Worm (Caenorhabditis elegans) whole organism, young adult: ENCODE data around the gene ZK673.11.
"Not testable (repeated sequence)": the region's sequence is repeated elsewhere in the genome, so short reads cannot be mapped to it uniquely, and the experiment has no call there.

Experiments used
- B0336.3 ChIP-seq: fragments of 200-800 bp; sonication (Bioruptor generic); IDR thresholded peaks from 2 replicates; pipeline ENCODE4 v1.3.6; 2022; ENCODE audit warnings: missing genetic modification characterization, missing compliant biosample characterization
- C17E4.6 ChIP-seq: fragments of 200-800 bp; sonication (Bioruptor generic); IDR thresholded peaks from 2 replicates; pipeline ENCODE4 v1.3.6; 2022; ENCODE audit warnings: missing genetic modification reagents, missing genetic modification characterization, missing compliant biosample characterization
- D2030.7 ChIP-seq: fragments of 200-800 bp; sonication (Bioruptor generic); IDR thresholded peaks from 2 replicates; pipeline ENCODE4 v1.3.6; 2022; ENCODE audit warnings: missing genetic modification reagents, missing genetic modification characterization, missing compliant biosample characterization
- F33H1.4 ChIP-seq: fragments of 200-800 bp; sonication (Bioruptor generic); IDR thresholded peaks from 2 replicates; pipeline ENCODE4 v1.3.6; 2022; ENCODE audit warnings: missing genetic modification reagents, missing genetic modification characterization, missing compliant biosample characterization
- Y53G8AR.9 ChIP-seq: fragments of 200-800 bp; sonication (Bioruptor generic); conservative IDR thresholded peaks from 2 replicates; pipeline ENCODE4 v1.3.6; 2022; ENCODE audit warnings: missing genetic modification reagents, missing genetic modification characterization, missing compliant biosample characterization
- Y56A3A.18 ChIP-seq: fragments of 200-800 bp; sonication (Bioruptor generic); IDR thresholded peaks from 2 replicates; pipeline ENCODE4 v1.3.6; 2022; ENCODE audit warnings: missing genetic modification reagents, missing genetic modification characterization, missing compliant biosample characterization
- ZK185.1 ChIP-seq: sonication (generic microtip); optimal IDR thresholded peaks from 2 replicates; lab custom pipeline; 2016; ENCODE audit warnings: mild to moderate bottlenecking, missing genetic modification characterization, missing compliant biosample characterization; ENCODE audit not compliant: poor library complexity, severe bottlenecking
- atf-7 ChIP-seq: sonication (generic microtip); optimal IDR thresholded peaks from 2 replicates; lab custom pipeline; 2017; ENCODE audit warnings: mild to moderate bottlenecking, missing genetic modification characterization, missing compliant biosample characterization
- athp-1 ChIP-seq: sonication (generic microtip); optimal IDR thresholded peaks from 2 replicates; lab custom pipeline; 2017; ENCODE audit warnings: mild to moderate bottlenecking, missing genetic modification characterization, missing compliant biosample characterization
- attf-6 ChIP-seq: fragments of 200-800 bp; sonication (Bioruptor generic); IDR thresholded peaks from 2 replicates; pipeline ENCODE4 v1.3.6; 2022; ENCODE audit warnings: missing genetic modification reagents, missing genetic modification characterization, missing compliant biosample characterization
- chd-7 ChIP-seq: sonication (generic microtip); optimal IDR thresholded peaks from 2 replicates; lab custom pipeline; 2016; ENCODE audit warnings: mild to moderate bottlenecking, missing genetic modification characterization, moderate library complexity, missing compliant biosample characterization
- egrh-3 ChIP-seq: fragments of 200-800 bp; sonication (Bioruptor generic); IDR thresholded peaks from 2 replicates; pipeline ENCODE4 v1.3.6; 2022; ENCODE audit warnings: missing genetic modification reagents, missing genetic modification characterization, missing compliant biosample characterization
- ets-4 ChIP-seq: fragments of 200-800 bp; sonication (Bioruptor generic); optimal IDR thresholded peaks from 2 replicates; lab custom pipeline; 2018; ENCODE audit warnings: mild to moderate bottlenecking, missing genetic modification characterization, missing compliant biosample characterization
- fkh-3 ChIP-seq: sonication (generic microtip); optimal IDR thresholded peaks from 2 replicates; lab custom pipeline; 2016; ENCODE audit warnings: mild to moderate bottlenecking, missing genetic modification characterization, missing compliant biosample characterization
- gei-17 ChIP-seq: fragments of 200-800 bp; sonication (Bioruptor generic); optimal IDR thresholded peaks from 2 replicates; lab custom pipeline; 2018; ENCODE audit warnings: mild to moderate bottlenecking, missing genetic modification characterization, missing compliant biosample characterization
- him-1 ChIP-seq: sonication (generic microtip); optimal IDR thresholded peaks from 2 replicates; lab custom pipeline; 2016; ENCODE audit warnings: missing genotype, missing genetic modification reagents, missing genetic modification characterization, missing compliant biosample characterization
- hmg-20 ChIP-seq: fragments of 200-800 bp; sonication (Bioruptor generic); IDR thresholded peaks from 2 replicates; pipeline ENCODE4 v1.3.6; 2022; ENCODE audit warnings: missing genetic modification reagents, missing genetic modification characterization, missing compliant biosample characterization
- let-526 ChIP-seq: fragments of 200-800 bp; sonication (Bioruptor generic); IDR thresholded peaks from 2 replicates; pipeline ENCODE4 v1.3.6; 2022; ENCODE audit warnings: missing genetic modification reagents, missing genetic modification characterization, missing compliant biosample characterization
- lin-26 ChIP-seq: fragments of 200-800 bp; sonication (Bioruptor generic); IDR thresholded peaks from 2 replicates; pipeline ENCODE4 v1.3.6; 2022; ENCODE audit warnings: missing genetic modification reagents, missing genetic modification characterization, missing compliant biosample characterization
- lin-35 ChIP-seq, 3 experiments: fragments of 150-350 bp in 2 of 3; sonication (generic microtip) in 1 of 3; optimal IDR thresholded peaks; 2 replicates each; lab custom pipeline; 2014 to 2018; ENCODE audit warnings: missing biosample characterization in 3 of 3, missing genetic modification characterization in 3 of 3, missing genetic modification reagents in 3 of 3
- lin-40 ChIP-seq: sonication (generic microtip); optimal IDR thresholded peaks from 2 replicates; lab custom pipeline; 2016; ENCODE audit warnings: missing genetic modification characterization, mild to moderate bottlenecking, missing compliant biosample characterization, missing genotype, missing genetic modification reagents
- lsl-1 ChIP-seq: fragments of 200-800 bp; sonication (Bioruptor generic); optimal IDR thresholded peaks from 2 replicates; lab custom pipeline; 2018; ENCODE audit warnings: mild to moderate bottlenecking, missing genetic modification characterization, moderate library complexity, missing compliant biosample characterization
- lsy-27 ChIP-seq: sonication (generic microtip); optimal IDR thresholded peaks from 2 replicates; lab custom pipeline; 2017; ENCODE audit warnings: missing genetic modification characterization, mild to moderate bottlenecking, missing compliant biosample characterization, antibody characterized with exemption, missing genotype, borderline replicate concordance; ENCODE audit not compliant: insufficient read depth
- madf-3 ChIP-seq: fragments of 200-800 bp; sonication (Bioruptor generic); IDR thresholded peaks from 2 replicates; pipeline ENCODE4 v1.3.6; 2022; ENCODE audit warnings: missing genetic modification reagents, missing genetic modification characterization, missing compliant biosample characterization
- nhr-120 ChIP-seq: fragments of 200-800 bp; sonication (Bioruptor generic); IDR thresholded peaks from 2 replicates; pipeline ENCODE4 v1.3.6; 2022; ENCODE audit warnings: missing genetic modification characterization, missing compliant biosample characterization
- nhr-80 ChIP-seq: sonication (generic microtip); optimal IDR thresholded peaks from 2 replicates; lab custom pipeline; 2016; ENCODE audit warnings: missing genetic modification characterization, missing compliant biosample characterization
- nhr-90 ChIP-seq: sonication (generic microtip); optimal IDR thresholded peaks from 2 replicates; lab custom pipeline; 2016; ENCODE audit warnings: missing genotype, mild to moderate bottlenecking, missing genetic modification characterization, missing compliant biosample characterization
- tbp1 ChIP-seq: fragments of 200-800 bp; sonication (Bioruptor generic); optimal IDR thresholded peaks from 2 replicates; lab custom pipeline; 2018; ENCODE audit warnings: mild to moderate bottlenecking, missing genetic modification characterization, missing compliant biosample characterization
- tbx-9 ChIP-seq: sonication (generic microtip); optimal IDR thresholded peaks from 2 replicates; lab custom pipeline; 2016; ENCODE audit warnings: borderline replicate concordance, missing genetic modification characterization, inconsistent platforms, missing compliant biosample characterization
- unc-62 ChIP-seq: fragments of 150-350 bp; optimal IDR thresholded peaks from 2 replicates; lab custom pipeline; 2014; ENCODE audit warnings: missing biosample characterization, missing genetic modification reagents, missing genetic modification characterization
- xnd-1 ChIP-seq: sonication (generic microtip); optimal IDR thresholded peaks from 2 replicates; lab custom pipeline; 2016; ENCODE audit warnings: missing genotype, missing genetic modification reagents, missing genetic modification characterization, missing compliant biosample characterization
- ztf-3 ChIP-seq: fragments of 200-800 bp; sonication (Bioruptor generic); optimal IDR thresholded peaks from 2 replicates; lab custom pipeline; 2018; ENCODE audit warnings: mild to moderate bottlenecking, missing genetic modification characterization, missing compliant biosample characterization

The ZK673.11 gene

ce11 chrII:10435836-10436235 is 21.2 kb upstream of the ZK673.11 start, which contains the start of gene cut-4:
cut-4 (plus strand) TSS chrII:10436136.
- TF ChIP-seq madf-3 (no peak), let-526 (GFP tag; lab: Robert Waterston, UW) (no peak), lsl-1 (GFP tag; lab: Kevin White, UChicago) (no peak), him-1 (no peak), D2030.7 (GFP tag; lab: Robert Waterston, UW) (no peak), atf-7 (tag; lab: Kevin White, UChicago) (no peak)

ce11 chrII:10437840-10438239 is 19.2 kb upstream of the ZK673.11 start:
- TF ChIP-seq hmg-20 (GFP tag; lab: Robert Waterston, UW) = no peak
- no peak for TF ChIP-seq F33H1.4 (GFP tag; lab: Robert Waterston, UW)
- no peak for TF ChIP-seq B0336.3 (GFP tag; lab: Robert Waterston, UW)
- no peak for TF ChIP-seq lin-26 (GFP tag; lab: Robert Waterston, UW)
- no peak for TF ChIP-seq unc-62
- TF ChIP-seq lsy-27 (tag; lab: Kevin White, UChicago) = no peak
- no peak for TF ChIP-seq nhr-120
- TF ChIP-seq egrh-3 (GFP tag; lab: Robert Waterston, UW) = no peak
- no peak for TF ChIP-seq lin-35 (GFP tag; optimal IDR thresholded peaks at IDR 0.05; lab: Kevin White, UChicago)
- no peak for TF ChIP-seq D2030.7 (GFP tag; lab: Robert Waterston, UW)
- TF ChIP-seq lin-40 (tag; lab: Kevin White, UChicago) = no peak
- TF ChIP-seq chd-7 = no peak
- no peak for TF ChIP-seq Y53G8AR.9
- no peak for TF ChIP-seq ZK185.1 (tag; lab: Kevin White, UChicago)
- TF ChIP-seq xnd-1 (tag; lab: Kevin White, UChicago) = no peak
- TF ChIP-seq, all 124 proteins: peak for 0

- TF ChIP-seq nhr-120 (no peak), fkh-3 (tag; lab: Kevin White, UChicago) (no peak), tbp1 (GFP tag; lab: Kevin White, UChicago) (no peak), C17E4.6 (GFP tag; lab: Robert Waterston, UW) (no peak), gei-17 (GFP tag; lab: Kevin White, UChicago) (no peak), ztf-3 (GFP tag; lab: Kevin White, UChicago) (no peak), attf-6 (GFP tag; lab: Robert Waterston, UW) (no peak), Y56A3A.18 (no peak), athp-1 (tag; lab: Kevin White, UChicago) (no peak)
Measured at ce11 chrII:10439976-10440375, 17.1 kb upstream of the ZK673.11 start, which contains the start of gene E04D5.4. E04D5.4 (plus strand) TSS chrII:10440276.

ce11 chrII:10442846-10443245 is 14.2 kb upstream of the ZK673.11 start, which contains the start of gene ZK673.1:
ZK673.1 (plus strand) TSS chrII:10443146.
- TF ChIP-seq nhr-90 (tag; lab: Kevin White, UChicago); tbx-9; ztf-3 (GFP tag; lab: Kevin White, UChicago): not testable (repeated sequence)

- TF ChIP-seq nhr-80 (tag; lab: Kevin White, UChicago) (peak; percentile 75), ets-4 (no peak)
Measured at ce11 chrII:10443898-10444297, 13.2 kb upstream of the ZK673.11 start.
